Worm (Caenorhabditis elegans) whole organism, young adult: ENCODE data around the gene W04E12.5.
"Not testable (repeated sequence)": the region's sequence is repeated elsewhere in the genome, so short reads cannot be mapped to it uniquely, and the experiment has no call there.

Experiments
- D2030.7 ChIP-seq: fragments of 200-800 bp; sonication (Bioruptor generic); IDR thresholded peaks from 2 replicates; pipeline ENCODE4 v1.3.6; 2022; ENCODE audit warnings: missing genetic modification reagents, missing genetic modification characterization, missing compliant biosample characterization
- F39B2.1 ChIP-seq: fragments of 200-800 bp; sonication (Bioruptor generic); IDR thresholded peaks from 2 replicates; pipeline ENCODE4 v1.3.6; 2022; ENCODE audit warnings: missing genetic modification reagents, missing genetic modification characterization, missing compliant biosample characterization
- F49E8.2 ChIP-seq: sonication (generic microtip); optimal IDR thresholded peaks from 3 replicates; lab custom pipeline; 2017; ENCODE audit warnings: missing genetic modification characterization, mild to moderate bottlenecking, missing compliant biosample characterization, antibody characterized with exemption, moderate library complexity; ENCODE audit not compliant: insufficient read depth
- F52B5.7 ChIP-seq: sonication (generic microtip); optimal IDR thresholded peaks from 2 replicates; lab custom pipeline; 2016; ENCODE audit warnings: mild to moderate bottlenecking, missing genetic modification characterization, missing compliant biosample characterization
- F57A8.1 ChIP-seq: fragments of 200-800 bp; sonication (Bioruptor generic); optimal IDR thresholded peaks from 2 replicates; lab custom pipeline; 2018; ENCODE audit warnings: mild to moderate bottlenecking, missing genetic modification characterization, moderate library complexity, missing compliant biosample characterization
- akir-1 ChIP-seq: fragments of 200-800 bp; sonication (Bioruptor generic); optimal IDR thresholded peaks from 2 replicates; lab custom pipeline; 2018; ENCODE audit warnings: mild to moderate bottlenecking, missing genetic modification characterization, moderate library complexity, missing compliant biosample characterization
- attf-3 ChIP-seq: fragments of 200-800 bp; sonication (Bioruptor generic); conservative IDR thresholded peaks from 2 replicates; pipeline ENCODE4 v1.3.6; 2022; ENCODE audit warnings: missing genetic modification reagents, missing genetic modification characterization, missing compliant biosample characterization
- ccch-3 ChIP-seq: fragments of 200-800 bp; sonication (Bioruptor generic); optimal IDR thresholded peaks from 2 replicates; lab custom pipeline; 2018; ENCODE audit warnings: mild to moderate bottlenecking, missing genetic modification characterization, missing compliant biosample characterization
- ceh-27 ChIP-seq: fragments of 200-800 bp; sonication (Bioruptor generic); optimal IDR thresholded peaks from 2 replicates; lab custom pipeline; 2018; ENCODE audit warnings: mild to moderate bottlenecking, missing genetic modification characterization, moderate library complexity, missing compliant biosample characterization
- ceh-79 ChIP-seq: sonication (generic microtip); optimal IDR thresholded peaks from 2 replicates; lab custom pipeline; 2017; ENCODE audit warnings: mild to moderate bottlenecking, missing genetic modification characterization, missing compliant biosample characterization
- egl-44 ChIP-seq: fragments of 200-800 bp; sonication (Bioruptor generic); IDR thresholded peaks from 2 replicates; pipeline ENCODE4 v1.3.6; 2022; ENCODE audit warnings: missing genetic modification reagents, missing genetic modification characterization, missing compliant biosample characterization
- fkh-3 ChIP-seq: sonication (generic microtip); optimal IDR thresholded peaks from 2 replicates; lab custom pipeline; 2016; ENCODE audit warnings: mild to moderate bottlenecking, missing genetic modification characterization, missing compliant biosample characterization
- him-1 ChIP-seq: sonication (generic microtip); optimal IDR thresholded peaks from 2 replicates; lab custom pipeline; 2016; ENCODE audit warnings: missing genotype, missing genetic modification reagents, missing genetic modification characterization, missing compliant biosample characterization
- hmg-1.2 ChIP-seq: fragments of 200-800 bp; sonication (Bioruptor generic); IDR thresholded peaks from 2 replicates; pipeline ENCODE4 v1.3.6; 2022; ENCODE audit warnings: missing genetic modification reagents, missing genetic modification characterization, missing compliant biosample characterization
- hmg-20 ChIP-seq: fragments of 200-800 bp; sonication (Bioruptor generic); IDR thresholded peaks from 2 replicates; pipeline ENCODE4 v1.3.6; 2022; ENCODE audit warnings: missing genetic modification reagents, missing genetic modification characterization, missing compliant biosample characterization
- hrde-1 ChIP-seq: sonication (generic microtip); optimal IDR thresholded peaks from 2 replicates; lab custom pipeline; 2016; ENCODE audit warnings: missing genetic modification characterization, mild to moderate bottlenecking, missing compliant biosample characterization, moderate library complexity, missing genotype, missing genetic modification reagents, borderline replicate concordance
- hsf-1 ChIP-seq: fragments of 200-800 bp; sonication (Bioruptor generic); IDR thresholded peaks from 2 replicates; pipeline ENCODE4 v1.3.6; 2022; ENCODE audit warnings: missing genetic modification reagents, missing genetic modification characterization, missing compliant biosample characterization
- lag-1 ChIP-seq: fragments of 200-800 bp; sonication (Bioruptor generic); IDR thresholded peaks from 2 replicates; pipeline ENCODE4 v1.3.6; 2022; ENCODE audit warnings: missing genetic modification reagents, missing genetic modification characterization, missing compliant biosample characterization
- let-526 ChIP-seq: fragments of 200-800 bp; sonication (Bioruptor generic); IDR thresholded peaks from 2 replicates; pipeline ENCODE4 v1.3.6; 2022; ENCODE audit warnings: missing genetic modification reagents, missing genetic modification characterization, missing compliant biosample characterization
- lsl-1 ChIP-seq: fragments of 200-800 bp; sonication (Bioruptor generic); optimal IDR thresholded peaks from 2 replicates; lab custom pipeline; 2018; ENCODE audit warnings: mild to moderate bottlenecking, missing genetic modification characterization, moderate library complexity, missing compliant biosample characterization
- madf-10 ChIP-seq: sonication (generic microtip); optimal IDR thresholded peaks from 2 replicates; lab custom pipeline; 2016; ENCODE audit warnings: mild to moderate bottlenecking, missing genetic modification characterization, missing compliant biosample characterization
- madf-6 ChIP-seq: fragments of 200-800 bp; sonication (Bioruptor generic); IDR thresholded peaks from 2 replicates; pipeline ENCODE4 v1.3.6; 2022; ENCODE audit warnings: missing genetic modification reagents, missing genetic modification characterization, missing compliant biosample characterization
- nfyb-1 ChIP-seq: fragments of 200-800 bp; sonication (Bioruptor generic); IDR thresholded peaks from 2 replicates; pipeline ENCODE4 v1.3.6; 2022; ENCODE audit warnings: missing genetic modification reagents, missing genetic modification characterization, missing compliant biosample characterization
- nhr-179 ChIP-seq: sonication (generic microtip); optimal IDR thresholded peaks from 2 replicates; lab custom pipeline; 2016; ENCODE audit warnings: mild to moderate bottlenecking, missing genetic modification characterization, missing compliant biosample characterization
- pbrm-1 ChIP-seq: fragments of 200-800 bp; sonication (Bioruptor generic); IDR thresholded peaks from 2 replicates; pipeline ENCODE4 v1.3.6; 2022; ENCODE audit warnings: missing genetic modification reagents, missing genetic modification characterization, missing compliant biosample characterization
- pha-4 ChIP-seq: fragments of 150-350 bp; sonication (generic microtip); optimal IDR thresholded peaks from 2 replicates; lab custom pipeline; 2014; ENCODE audit warnings: missing biosample characterization, missing genetic modification reagents, missing genetic modification characterization
- repo-1 ChIP-seq: sonication (generic microtip); optimal IDR thresholded peaks from 2 replicates; lab custom pipeline; 2017; ENCODE audit warnings: mild to moderate bottlenecking, missing genetic modification characterization, missing compliant biosample characterization
- sdz-38 ChIP-seq: sonication (generic microtip); optimal IDR thresholded peaks from 2 replicates; lab custom pipeline; 2016; ENCODE audit warnings: missing genotype, missing genetic modification characterization, missing compliant biosample characterization
- snpc-1.1 ChIP-seq: sonication (generic microtip); optimal IDR thresholded peaks from 2 replicates; lab custom pipeline; 2017; ENCODE audit warnings: missing genetic modification characterization, mild to moderate bottlenecking, missing compliant biosample characterization, antibody characterized with exemption, moderate library complexity, missing genotype, missing genetic modification reagents; ENCODE audit not compliant: insufficient read depth
- snpc-4 ChIP-seq, 5 experiments: fragments of 150-350 bp in 1 of 5; sonication (generic microtip) in 4 of 5; optimal IDR thresholded peaks; 2 replicates each; lab custom pipeline; 2014 to 2018; ENCODE audit warnings: missing genetic modification characterization in 5 of 5, missing biosample characterization in 3 of 5, antibody characterized with exemption in 2 of 5, mild to moderate bottlenecking in 2 of 5, missing compliant biosample characterization in 2 of 5, missing genotype in 2 of 5, moderate library complexity in 2 of 5, missing genetic modification reagents in 1 of 5
- unc-130 ChIP-seq: sonication (generic microtip); optimal IDR thresholded peaks from 2 replicates; lab custom pipeline; 2016; ENCODE audit warnings: missing genetic modification reagents, missing genetic modification characterization, missing compliant biosample characterization
- xnd-1 ChIP-seq: sonication (generic microtip); optimal IDR thresholded peaks from 2 replicates; lab custom pipeline; 2016; ENCODE audit warnings: missing genotype, missing genetic modification reagents, missing genetic modification characterization, missing compliant biosample characterization
- zim-3 ChIP-seq: sonication (generic microtip); optimal IDR thresholded peaks from 2 replicates; lab custom pipeline; 2017; ENCODE audit warnings: mild to moderate bottlenecking, missing genetic modification characterization, moderate library complexity, missing compliant biosample characterization
- ztf-25 ChIP-seq: fragments of 200-800 bp; sonication (Bioruptor generic); IDR thresholded peaks from 2 replicates; pipeline ENCODE4 v1.3.6; 2022; ENCODE audit warnings: missing genetic modification reagents, missing genetic modification characterization, missing compliant biosample characterization
- ztf-3 ChIP-seq: fragments of 200-800 bp; sonication (Bioruptor generic); optimal IDR thresholded peaks from 2 replicates; lab custom pipeline; 2018; ENCODE audit warnings: mild to moderate bottlenecking, missing genetic modification characterization, missing compliant biosample characterization

The W04E12.5 gene

DNA sequence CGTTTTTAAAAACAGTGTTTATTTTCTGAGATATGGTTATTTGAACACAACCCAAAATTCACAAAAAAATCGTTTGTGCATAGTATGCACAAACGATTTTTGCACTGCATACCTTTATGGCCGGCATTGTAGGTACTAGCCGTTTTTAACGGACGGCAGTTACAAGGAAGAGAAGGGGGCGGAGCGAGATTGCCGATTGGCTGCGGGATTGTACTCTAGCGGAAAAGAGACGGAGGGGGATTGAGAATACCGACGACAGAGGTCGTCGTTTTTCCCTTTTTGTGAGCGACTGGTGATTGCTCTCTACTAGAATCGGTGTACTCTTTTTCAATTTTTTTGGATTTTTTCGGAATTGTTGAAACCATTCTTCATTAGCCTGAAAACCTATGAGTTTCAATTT lies 21.8 kb downstream of the W04E12.5 start:
- peak; percentile 86 for TF ChIP-seq nfyb-1 (GFP tag; lab: Robert Waterston, UW)
- TF ChIP-seq F52B5.7, result no peak
- TF ChIP-seq, all 124 proteins: peak for 1

DNA sequence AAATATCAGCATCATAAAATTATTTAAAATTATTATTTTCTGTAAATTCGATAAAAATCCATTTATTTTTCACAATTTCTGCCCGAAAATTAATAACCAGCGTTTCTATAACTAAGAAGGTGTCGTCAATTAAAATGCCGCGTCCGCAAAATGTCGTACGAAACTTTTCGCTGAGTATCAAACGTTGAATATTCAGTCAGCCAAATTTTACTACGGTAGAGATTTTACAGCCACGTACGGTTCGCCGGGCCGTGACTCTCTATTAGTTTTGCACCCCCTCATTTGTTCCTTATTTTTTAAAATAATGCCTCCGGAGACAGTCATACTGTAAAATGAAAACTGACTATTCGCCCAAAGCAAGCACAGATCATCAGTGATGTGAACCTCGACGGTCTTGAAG lies 24.9 kb downstream of the W04E12.5 start:
- TF ChIP-seq madf-6 (GFP tag; lab: Robert Waterston, UW), result peak; percentile 64
- peak; percentile 2 for TF ChIP-seq hrde-1 (tag; lab: Kevin White, UChicago)
- not testable (repeated sequence) for TF ChIP-seq snpc-4 (GFP tag; optimal IDR thresholded peaks at IDR 0.05; lab: Kevin White, UChicago)
- peak in 1 of 4 experiments; percentile 56 for TF ChIP-seq snpc-4 (tag; optimal IDR thresholded peaks at IDR 0.05; lab: Kevin White, UChicago)
- TF ChIP-seq lsl-1, result peak; percentile 19
- peak; percentile 86 for TF ChIP-seq xnd-1 (tag; lab: Kevin White, UChicago)
- peak; percentile 65 for TF ChIP-seq hmg-1.2 (GFP tag; lab: Robert Waterston, UW)
- TF ChIP-seq D2030.7 (GFP tag; lab: Robert Waterston, UW), result peak; percentile 32; the same call in 1 of the 2 replicates
- TF ChIP-seq unc-130 (GFP tag; lab: Kevin White, UChicago), result peak; percentile 60

DNA sequence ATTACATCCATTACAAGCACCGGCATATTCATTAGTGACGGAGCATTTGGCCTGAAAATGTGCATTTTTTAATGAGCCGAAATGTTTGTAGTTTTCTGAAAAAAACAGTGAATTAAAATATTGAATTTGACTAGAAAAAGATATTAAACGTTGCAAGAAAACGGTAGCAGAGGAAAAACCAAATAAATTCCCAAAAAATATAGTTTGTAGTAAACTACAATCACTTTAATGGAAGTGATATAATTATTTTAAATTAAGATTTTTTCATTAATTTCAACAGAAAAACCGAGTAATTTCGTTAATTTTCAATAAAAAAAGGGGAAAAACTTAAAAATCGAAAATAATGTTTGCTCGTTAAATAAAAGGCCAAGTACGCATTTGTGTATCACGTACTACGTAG lies 25.7 kb downstream of the W04E12.5 start, which contains the start of gene M162.15:
TSS of gene M162.15 (minus strand) at position 101 of the 400 bp plus-strand sequence.
- TF ChIP-seq lag-1 (GFP tag; lab: Robert Waterston, UW) (no peak), egl-44 (no peak), snpc-1.1 (tag; lab: Kevin White, UChicago) (no peak), sdz-38 (no peak), ztf-25 (no peak), madf-10 (tag; lab: Kevin White, UChicago) (no peak), ccch-3 (GFP tag; lab: Kevin White, UChicago) (no peak), attf-3 (GFP tag; lab: Robert Waterston, UW) (no peak), zim-3 (tag; lab: Kevin White, UChicago) (no peak), F49E8.2 (tag; lab: Kevin White, UChicago) (no peak), repo-1 (tag; lab: Kevin White, UChicago) (no peak), let-526 (GFP tag; lab: Robert Waterston, UW) (no peak), pbrm-1 (GFP tag; lab: Robert Waterston, UW) (no peak), him-1 (no peak), ceh-79 (tag; lab: Kevin White, UChicago) (no peak)

DNA sequence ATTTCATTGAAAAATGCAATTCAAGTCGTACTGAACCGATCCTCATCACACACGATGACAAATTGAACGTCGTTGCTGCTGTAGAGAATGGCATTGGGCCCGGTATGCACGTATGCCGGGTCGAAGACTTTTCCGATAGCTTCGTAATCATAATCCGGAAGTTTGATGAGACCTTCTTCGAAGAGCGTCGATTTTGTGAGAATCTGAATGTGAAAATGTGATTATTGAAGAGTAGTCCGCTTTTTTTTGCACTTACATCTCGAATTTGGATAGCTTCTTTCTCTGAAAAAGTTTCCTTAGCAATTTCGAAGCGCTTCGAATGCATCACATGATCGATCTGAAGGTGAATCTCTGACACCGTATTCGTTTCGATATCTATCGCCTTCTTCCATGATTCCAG lies 31.3 kb downstream of the W04E12.5 start, which contains the start of gene fbxa-118:
TSS of gene fbxa-118 (minus strand) at position 101 of the 400 bp plus-strand sequence.
- no peak for TF ChIP-seq ztf-3 (GFP tag; lab: Kevin White, UChicago)

DNA sequence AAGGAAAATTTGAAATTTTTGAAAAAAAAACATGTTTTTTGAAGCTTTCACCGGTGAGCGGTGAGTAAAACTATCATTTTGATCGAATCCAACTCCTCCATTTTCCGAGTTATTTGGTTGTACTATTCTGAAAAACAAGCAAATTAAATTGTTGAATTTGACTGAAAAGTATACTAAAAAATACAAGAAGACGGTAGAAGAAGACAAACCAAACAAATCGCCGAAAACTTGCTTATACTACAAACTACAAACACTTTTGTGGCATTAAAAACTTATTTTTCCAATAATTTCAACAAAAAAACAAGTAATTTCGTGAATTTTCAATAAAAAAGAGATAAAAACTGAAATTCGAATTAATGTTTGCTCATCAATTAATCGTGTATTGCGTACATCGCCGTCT lies 32.7 kb downstream of the W04E12.5 start, which contains the start of gene fbxa-194:
TSS of gene fbxa-194 (minus strand) at position 101 of the 400 bp plus-strand sequence.
- TF ChIP-seq F57A8.1 (GFP tag; lab: Kevin White, UChicago), result no peak
- TF ChIP-seq hsf-1 (GFP tag; lab: Robert Waterston, UW), result no peak
- no peak for TF ChIP-seq akir-1 (GFP tag; lab: Kevin White, UChicago)
- no peak for TF ChIP-seq pha-4 (tag; lab: Kevin White, UChicago)
- TF ChIP-seq hmg-20, result no peak
- TF ChIP-seq repo-1 (tag; lab: Kevin White, UChicago), result no peak
- TF ChIP-seq ceh-27 (GFP tag; lab: Kevin White, UChicago), result no peak
- TF ChIP-seq F39B2.1 (GFP tag; lab: Robert Waterston, UW), result no peak
- TF ChIP-seq fkh-3, result no peak
- no peak for TF ChIP-seq nhr-179 (tag; lab: Kevin White, UChicago)
- TF ChIP-seq, all 124 proteins: peak for 0
